Fruit fly (Drosophila melanogaster) whole organism, prepupa: ENCODE data around the gene OtopLa.

Experiments used
- Blimp-1 ChIP-seq: fragments of 200-800 bp; sonication (Bioruptor generic); optimal IDR thresholded peaks from 3 replicates; lab custom pipeline; 2017; ENCODE audit warnings: missing biosample characterization, missing genetic modification characterization, mild to moderate bottlenecking, moderate library complexity, missing genetic modification reagents
- CG10631 ChIP-seq: fragments of 200-800 bp; sonication (Bioruptor generic); optimal IDR thresholded peaks from 2 replicates; lab custom pipeline; 2016; ENCODE audit warnings: missing biosample characterization, missing genetic modification characterization
- CG10669 ChIP-seq: fragments of 200-800 bp; sonication (Bioruptor generic); optimal IDR thresholded peaks from 3 replicates; lab custom pipeline; 2018; ENCODE audit warnings: missing biosample characterization, mild to moderate bottlenecking, missing genetic modification characterization, moderate library complexity
- CG11294 ChIP-seq: fragments of 200-800 bp; sonication (Bioruptor generic); IDR thresholded peaks from 2 replicates; pipeline ENCODE4 v1.3.6; 2022; ENCODE audit warnings: missing biosample characterization, missing genetic modification characterization
- CG11762 ChIP-seq: fragments of 200-800 bp; sonication (Bioruptor generic); optimal IDR thresholded peaks from 3 replicates; lab custom pipeline; 2016; ENCODE audit warnings: missing biosample characterization, missing genetic modification characterization; ENCODE audit not compliant: insufficient read depth
- CG1621 ChIP-seq: fragments of 200-800 bp; sonication (Bioruptor generic); optimal IDR thresholded peaks from 3 replicates; lab custom pipeline; 2018; ENCODE audit warnings: missing biosample characterization, mild to moderate bottlenecking, missing genetic modification characterization
- CG16779 ChIP-seq: fragments of 200-800 bp; sonication (Bioruptor generic); optimal IDR thresholded peaks from 3 replicates; lab custom pipeline; 2017; ENCODE audit warnings: missing biosample characterization, mild to moderate bottlenecking, missing genetic modification characterization
- CG32006 ChIP-seq: fragments of 200-800 bp; sonication (Bioruptor generic); optimal IDR thresholded peaks from 3 replicates; lab custom pipeline; 2017; ENCODE audit warnings: missing biosample characterization, mild to moderate bottlenecking, missing genetic modification characterization
- CG34406 ChIP-seq: fragments of 200-800 bp; sonication (Bioruptor generic); optimal IDR thresholded peaks from 3 replicates; lab custom pipeline; 2016; ENCODE audit warnings: missing biosample characterization, missing genetic modification characterization
- CG3919 ChIP-seq: fragments of 200-800 bp; sonication (Bioruptor generic); optimal IDR thresholded peaks from 3 replicates; lab custom pipeline; 2016; ENCODE audit warnings: missing biosample characterization, missing genetic modification characterization
- CG6163 ChIP-seq: fragments of 200-800 bp; sonication (Bioruptor generic); IDR thresholded peaks from 3 replicates; pipeline ENCODE4 v1.3.6; 2022; ENCODE audit warnings: missing biosample characterization, missing genetic modification characterization
- CG6276 ChIP-seq: fragments of 200-800 bp; sonication (Bioruptor generic); optimal IDR thresholded peaks from 2 replicates; lab custom pipeline; 2017; ENCODE audit warnings: missing biosample characterization, mild to moderate bottlenecking, missing genetic modification characterization
- CG6792 ChIP-seq: fragments of 200-800 bp; sonication (Bioruptor generic); optimal IDR thresholded peaks from 3 replicates; lab custom pipeline; 2016; ENCODE audit warnings: missing biosample characterization, missing genetic modification characterization
- CG6808 ChIP-seq: fragments of 200-800 bp; sonication (Bioruptor generic); optimal IDR thresholded peaks from 3 replicates; lab custom pipeline; 2017; ENCODE audit warnings: missing biosample characterization, missing genetic modification characterization, mild to moderate bottlenecking, moderate library complexity, missing genetic modification reagents
- CG6854 ChIP-seq: fragments of 200-800 bp; sonication (Bioruptor generic); optimal IDR thresholded peaks from 2 replicates; lab custom pipeline; 2017; ENCODE audit warnings: missing biosample characterization, mild to moderate bottlenecking, missing genetic modification characterization
- CG7368 ChIP-seq: fragments of 200-800 bp; sonication (Bioruptor generic); optimal IDR thresholded peaks from 3 replicates; lab custom pipeline; 2016; ENCODE audit warnings: missing biosample characterization, missing genetic modification characterization
- CG8632 ChIP-seq: fragments of 200-800 bp; sonication (Bioruptor generic); optimal IDR thresholded peaks from 3 replicates; lab custom pipeline; 2016; ENCODE audit warnings: missing biosample characterization, missing genetic modification characterization
- Eip78C ChIP-seq: fragments of 200-800 bp; sonication (Bioruptor generic); peaks from one replicate; lab custom pipeline; 2016; ENCODE audit warnings: missing biosample characterization, missing genetic modification characterization
- Eip93F ChIP-seq: fragments of 200-800 bp; sonication (Bioruptor generic); optimal IDR thresholded peaks from 2 replicates; lab custom pipeline; 2016; ENCODE audit warnings: missing biosample characterization, mild to moderate bottlenecking, missing genetic modification characterization
- Ets21C ChIP-seq: fragments of 200-800 bp; sonication (Bioruptor generic); optimal IDR thresholded peaks from 3 replicates; lab custom pipeline; 2016; ENCODE audit warnings: missing biosample characterization, missing genetic modification characterization
- Ets96B ChIP-seq: fragments of 200-800 bp; optimal IDR thresholded peaks from 2 replicates; lab custom pipeline; 2019; ENCODE audit warnings: missing biosample characterization, mild to moderate bottlenecking, missing genetic modification characterization, moderate library complexity
- Gug ChIP-seq: fragments of 200-800 bp; sonication (Bioruptor generic); IDR thresholded peaks from 2 replicates; pipeline ENCODE4 v1.3.6; 2022; ENCODE audit warnings: missing biosample characterization, missing genetic modification characterization
- Hr38 ChIP-seq: sonication (Bioruptor generic); optimal IDR thresholded peaks from 2 replicates; lab custom pipeline; 2016; ENCODE audit warnings: missing biosample characterization, missing genetic modification characterization
- Hr39 ChIP-seq: fragments of 200-800 bp; sonication (Bioruptor generic); optimal IDR thresholded peaks from 2 replicates; lab custom pipeline; 2016; ENCODE audit warnings: missing biosample characterization, missing genetic modification characterization
- Hr4 ChIP-seq: fragments of 200-800 bp; sonication (Bioruptor generic); optimal IDR thresholded peaks from 3 replicates; lab custom pipeline; 2016; ENCODE audit warnings: missing biosample characterization, missing genetic modification characterization
- Lpt ChIP-seq: fragments of 200-800 bp; sonication (Bioruptor generic); optimal IDR thresholded peaks from 3 replicates; lab custom pipeline; 2016; ENCODE audit warnings: missing biosample characterization, missing genetic modification characterization
- Met ChIP-seq: fragments of 200-800 bp; sonication (Bioruptor generic); optimal IDR thresholded peaks from 3 replicates; lab custom pipeline; 2016; ENCODE audit warnings: missing biosample characterization, missing genetic modification characterization
- Smox ChIP-seq: fragments of 200-800 bp; sonication (Bioruptor generic); optimal IDR thresholded peaks from 3 replicates; lab custom pipeline; 2016; ENCODE audit warnings: missing biosample characterization, missing genetic modification characterization
- Sox102F ChIP-seq: fragments of 200-800 bp; sonication (Bioruptor generic); optimal IDR thresholded peaks from 2 replicates; lab custom pipeline; 2016; ENCODE audit warnings: missing biosample characterization, mild to moderate bottlenecking, missing genetic modification characterization
- Sox14 ChIP-seq: fragments of 200-800 bp; sonication (Bioruptor generic); optimal IDR thresholded peaks from 3 replicates; lab custom pipeline; 2016; ENCODE audit warnings: missing biosample characterization, missing genetic modification characterization
- achi ChIP-seq: fragments of 200-800 bp; sonication (Bioruptor generic); optimal IDR thresholded peaks from 3 replicates; lab custom pipeline; 2016; ENCODE audit warnings: missing biosample characterization, missing genetic modification characterization
- acj6 ChIP-seq: fragments of 200-800 bp; sonication (Bioruptor generic); optimal IDR thresholded peaks from 3 replicates; lab custom pipeline; 2016; ENCODE audit warnings: missing biosample characterization, missing genetic modification characterization
- cyc ChIP-seq: fragments of 200-800 bp; sonication (Bioruptor generic); optimal IDR thresholded peaks from 3 replicates; lab custom pipeline; 2016; ENCODE audit warnings: missing biosample characterization, missing genetic modification characterization
- dac ChIP-seq: fragments of 200-800 bp; sonication (Bioruptor generic); optimal IDR thresholded peaks from 2 replicates; lab custom pipeline; 2017; ENCODE audit warnings: missing biosample characterization, mild to moderate bottlenecking, missing genetic modification characterization
- dsx ChIP-seq: fragments of 200-800 bp; optimal IDR thresholded peaks from 3 replicates; lab custom pipeline; 2019; ENCODE audit warnings: missing biosample characterization, mild to moderate bottlenecking, missing genetic modification characterization, moderate library complexity; ENCODE audit not compliant: poor library complexity, severe bottlenecking
- eg ChIP-seq: fragments of 200-800 bp; sonication (Bioruptor generic); IDR thresholded peaks from 3 replicates; pipeline ENCODE4 v1.3.6; 2022; ENCODE audit warnings: missing biosample characterization, missing genetic modification characterization
- esn ChIP-seq: fragments of 200-800 bp; sonication (Bioruptor generic); optimal IDR thresholded peaks from 2 replicates; lab custom pipeline; 2016; ENCODE audit warnings: missing biosample characterization, mild to moderate bottlenecking, missing genetic modification characterization, moderate library complexity
- fd59A ChIP-seq: fragments of 200-800 bp; sonication (Bioruptor generic); optimal IDR thresholded peaks from 2 replicates; lab custom pipeline; 2017; ENCODE audit warnings: missing biosample characterization, mild to moderate bottlenecking, missing genetic modification characterization, missing genetic modification reagents
- fd85E ChIP-seq: fragments of 200-800 bp; sonication (Bioruptor generic); optimal IDR thresholded peaks from 3 replicates; lab custom pipeline; 2016; ENCODE audit warnings: missing biosample characterization, missing genetic modification characterization
- lz ChIP-seq: fragments of 200-800 bp; sonication (Bioruptor generic); optimal IDR thresholded peaks from 3 replicates; lab custom pipeline; 2016; ENCODE audit warnings: missing biosample characterization, missing genetic modification characterization
- net ChIP-seq: fragments of 200-800 bp; sonication (Bioruptor generic); optimal IDR thresholded peaks from 3 replicates; lab custom pipeline; 2016; ENCODE audit warnings: missing biosample characterization, missing genetic modification characterization
- pdm3 ChIP-seq: fragments of 200-800 bp; sonication (Bioruptor generic); optimal IDR thresholded peaks from 3 replicates; lab custom pipeline; 2016; ENCODE audit warnings: missing biosample characterization, missing genetic modification characterization
- salr ChIP-seq, 2 experiments: fragments of 200-800 bp; sonication (Bioruptor generic); optimal IDR thresholded peaks; 3 replicates each; lab custom pipeline; 2016 to 2018; ENCODE audit warnings: missing biosample characterization in 2 of 2, missing genetic modification characterization in 2 of 2, mild to moderate bottlenecking in 1 of 2
- spab ChIP-seq: fragments of 200-800 bp; sonication (Bioruptor generic); optimal IDR thresholded peaks from 2 replicates; lab custom pipeline; 2017; ENCODE audit warnings: missing biosample characterization, mild to moderate bottlenecking, missing genetic modification characterization, missing genetic modification reagents
- ss ChIP-seq, 2 experiments: fragments of 200-800 bp; sonication (Bioruptor generic); optimal IDR thresholded peaks; 2 replicates in 1 of 2; 3 replicates in 1 of 2; lab custom pipeline; 2017 to 2018; ENCODE audit warnings: mild to moderate bottlenecking in 2 of 2, missing biosample characterization in 2 of 2, missing genetic modification characterization in 2 of 2, moderate library complexity in 1 of 2
- svp ChIP-seq: fragments of 200-800 bp; sonication (Bioruptor generic); peaks from one replicate; lab custom pipeline; 2016; ENCODE audit warnings: missing biosample characterization, missing genetic modification characterization
- topi ChIP-seq: fragments of 200-800 bp; sonication (Bioruptor generic); optimal IDR thresholded peaks from 3 replicates; lab custom pipeline; 2016; ENCODE audit warnings: missing biosample characterization, missing genetic modification characterization
- vri ChIP-seq: fragments of 200-800 bp; sonication (Bioruptor generic); optimal IDR thresholded peaks from 3 replicates; lab custom pipeline; 2016; ENCODE audit warnings: missing biosample characterization, mild to moderate bottlenecking, missing genetic modification characterization

Gene OtopLa

DNA sequence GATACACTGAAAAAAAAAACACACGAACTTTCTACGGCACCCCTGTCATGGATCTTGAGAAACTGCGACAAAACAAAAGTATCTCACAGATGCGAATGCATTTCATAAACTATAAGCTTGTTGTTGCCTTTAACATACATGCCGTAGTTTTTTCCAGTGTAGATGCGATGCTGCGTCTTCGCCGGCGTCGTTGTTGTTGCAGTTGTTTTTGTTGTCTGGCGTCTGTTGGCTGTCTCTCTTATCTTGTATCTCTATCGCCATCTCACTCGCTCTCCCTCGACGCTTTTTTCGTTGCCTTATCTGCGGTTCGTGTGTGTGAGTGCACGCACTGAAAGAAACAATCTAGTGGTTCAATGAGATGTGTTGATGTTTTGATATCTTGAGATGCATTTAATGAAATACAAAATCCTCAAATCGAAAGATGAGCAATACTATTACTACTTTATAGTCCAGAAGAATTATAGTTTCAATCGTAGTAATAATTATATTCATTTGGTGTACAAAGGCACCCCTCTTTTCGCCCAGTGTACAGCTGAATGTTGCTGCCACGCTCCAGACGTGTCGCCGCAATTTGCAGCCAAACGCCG is 48.2 kb upstream of the OtopLa start (continued):
- TF ChIP-seq Hr39 (peak; percentile 98), esn (GFP tag; lab: Kevin White, UChicago) (peak; percentile 98), lz (GFP tag; lab: Kevin White, UChicago) (peak; percentile 98), CG32006 (GFP tag; lab: Kevin White, UChicago) (peak; percentile 97), CG16779 (peak; percentile 95), CG7368 (peak; percentile 99), Eip93F (GFP tag; lab: Kevin White, UChicago) (peak; percentile 95), CG34406 (peak; percentile 97), spab (GFP tag; lab: Kevin White, UChicago) (peak; percentile 97), acj6 (GFP tag; lab: Kevin White, UChicago) (peak; percentile 98), CG10631 (GFP tag; lab: Kevin White, UChicago) (peak; percentile 97), fd59A (GFP tag; lab: Kevin White, UChicago) (peak; percentile 96), Ets96B (tag; lab: Kevin White, UChicago) (peak; percentile 83), cyc (GFP tag; lab: Kevin White, UChicago) (peak; percentile 99)

DNA sequence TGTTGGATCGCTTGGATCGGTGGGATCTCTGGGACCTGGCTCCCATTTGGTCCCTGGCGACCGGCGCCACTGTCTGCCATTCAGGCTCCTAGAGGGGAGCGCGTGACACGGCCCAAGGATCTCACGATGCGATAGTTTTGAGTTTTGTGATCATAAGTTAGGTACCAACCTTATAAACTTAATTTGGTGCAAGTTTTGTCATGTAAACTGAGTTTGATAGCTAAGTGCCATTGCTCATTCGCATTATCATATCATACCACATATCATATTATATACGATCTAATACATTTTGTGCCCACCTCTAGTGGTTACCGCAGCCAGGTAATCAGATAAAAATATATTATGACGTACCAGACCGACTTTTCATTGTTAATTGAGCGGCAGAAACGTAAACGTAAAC is 47.7 kb upstream of the OtopLa start:
- TF ChIP-seq net (GFP tag; lab: Kevin White, UChicago), result no peak
- no peak for TF ChIP-seq CG11294 (GFP tag; lab: Robert Waterston, UW)
- TF ChIP-seq Sox102F (GFP tag; lab: Kevin White, UChicago), result no peak
- no peak for TF ChIP-seq Met (GFP tag; lab: Kevin White, UChicago)
- no peak for TF ChIP-seq Eip93F (GFP tag; lab: Kevin White, UChicago)
- TF ChIP-seq Hr39, result no peak
- no peak for TF ChIP-seq acj6 (GFP tag; lab: Kevin White, UChicago)
- no peak for TF ChIP-seq svp (GFP tag; lab: Kevin White, UChicago)
- no peak for TF ChIP-seq lz (GFP tag; lab: Kevin White, UChicago)
- TF ChIP-seq cyc (GFP tag; lab: Kevin White, UChicago), result no peak
- TF ChIP-seq ss (GFP tag; optimal IDR thresholded peaks at IDR 0.05; lab: Kevin White, UChicago), result no peak
- no peak for TF ChIP-seq CG6854 (GFP tag; lab: Kevin White, UChicago)
- TF ChIP-seq CG6792, result no peak
- TF ChIP-seq CG3919 (GFP tag; lab: Kevin White, UChicago), result no peak
- peak; percentile 29 for TF ChIP-seq CG10669
- no peak for TF ChIP-seq dac
- TF ChIP-seq fd85E (GFP tag; lab: Kevin White, UChicago), result no peak
- no peak for TF ChIP-seq Eip78C (GFP tag; lab: Kevin White, UChicago)
- no peak for TF ChIP-seq CG16779
- no peak for TF ChIP-seq Lpt (GFP tag; lab: Kevin White, UChicago)
- TF ChIP-seq CG10631 (GFP tag; lab: Kevin White, UChicago), result no peak
- no peak for TF ChIP-seq pdm3
- TF ChIP-seq CG1621 (tag; lab: Kevin White, UChicago), result no peak
- peak; percentile 64 for TF ChIP-seq dsx
- no peak for TF ChIP-seq CG11762 (GFP tag; lab: Kevin White, UChicago)
- no peak for TF ChIP-seq Blimp-1
- no peak for TF ChIP-seq achi (GFP tag; lab: Kevin White, UChicago)
- TF ChIP-seq topi (GFP tag; lab: Kevin White, UChicago), result no peak
- no peak for TF ChIP-seq CG7368
- TF ChIP-seq CG8632, result no peak
- TF ChIP-seq Smox (GFP tag; lab: Kevin White, UChicago), result no peak
- TF ChIP-seq Ets21C (GFP tag; lab: Kevin White, UChicago), result no peak
- TF ChIP-seq CG6276 (GFP tag; lab: Kevin White, UChicago), result no peak
- no peak for TF ChIP-seq fd59A (GFP tag; lab: Kevin White, UChicago)
- no peak for TF ChIP-seq CG6808
- no peak for TF ChIP-seq salr (GFP tag; optimal IDR thresholded peaks at IDR 0.05; lab: Kevin White, UChicago)
- no peak for TF ChIP-seq Hr38 (GFP tag; lab: Kevin White, UChicago)
- TF ChIP-seq Sox14 (GFP tag; lab: Kevin White, UChicago), result no peak
- TF ChIP-seq CG32006 (GFP tag; lab: Kevin White, UChicago), result no peak
- TF ChIP-seq vri, result no peak
- no peak for TF ChIP-seq Hr4
- no peak for TF ChIP-seq spab (GFP tag; lab: Kevin White, UChicago)
- TF ChIP-seq CG6163, result peak; percentile 37
- peak; percentile 22; the same call in 1 of the 3 replicates for TF ChIP-seq eg (GFP tag; lab: Robert Waterston, UW)
- TF ChIP-seq esn (GFP tag; lab: Kevin White, UChicago), result no peak
- no peak; the same call in 1 of the 2 replicates for TF ChIP-seq Gug (GFP tag; lab: Robert Waterston, UW)
